Worm (Caenorhabditis elegans) whole organism, early embryonic: ENCODE results near the gene H03G16.6.

ENCODE experiments used
- B0310.2 ChIP-seq: sonication (generic microtip); optimal IDR thresholded peaks from 2 replicates; lab custom pipeline; 2016; ENCODE audit warnings: mild to moderate bottlenecking, missing genetic modification characterization, missing compliant biosample characterization
- aly-1 ChIP-seq: sonication (generic microtip); optimal IDR thresholded peaks from 2 replicates; lab custom pipeline; 2016; ENCODE audit warnings: missing genetic modification characterization, missing compliant biosample characterization
- ama-1 ChIP-seq: fragments of 150-350 bp; optimal IDR thresholded peaks from 2 replicates; lab custom pipeline; 2014
- ceh-13 ChIP-seq: fragments of 200-800 bp; sonication (Bioruptor generic); optimal IDR thresholded peaks from 2 replicates; lab custom pipeline; 2018; ENCODE audit warnings: mild to moderate bottlenecking, missing genetic modification characterization, missing compliant biosample characterization
- ets-7 ChIP-seq: sonication (generic microtip); optimal IDR thresholded peaks from 2 replicates; lab custom pipeline; 2016; ENCODE audit warnings: missing genotype, missing genetic modification characterization, missing compliant biosample characterization
- flt-1 ChIP-seq: fragments of 200-800 bp; sonication (Bioruptor generic); IDR thresholded peaks from 2 replicates; pipeline ENCODE4 v1.3.6; 2022; ENCODE audit warnings: missing genetic modification characterization, missing compliant biosample characterization
- hmbx-1 ChIP-seq: sonication (generic microtip); optimal IDR thresholded peaks from 2 replicates; lab custom pipeline; 2016; ENCODE audit warnings: mild to moderate bottlenecking, missing genetic modification characterization, missing compliant biosample characterization
- hmg-4 ChIP-seq: fragments of 200-800 bp; sonication (Bioruptor generic); optimal IDR thresholded peaks from 2 replicates; lab custom pipeline; 2018; ENCODE audit warnings: mild to moderate bottlenecking, missing genetic modification characterization, missing compliant biosample characterization
- hnd-1 ChIP-seq: sonication (generic microtip); optimal IDR thresholded peaks from 2 replicates; lab custom pipeline; 2016; ENCODE audit warnings: missing genetic modification characterization, missing compliant biosample characterization
- scrt-1 ChIP-seq: fragments of 200-800 bp; sonication (Bioruptor generic); IDR thresholded peaks from 2 replicates; pipeline ENCODE4 v1.3.6; 2022; ENCODE audit warnings: missing genetic modification characterization, missing compliant biosample characterization

DNA sequence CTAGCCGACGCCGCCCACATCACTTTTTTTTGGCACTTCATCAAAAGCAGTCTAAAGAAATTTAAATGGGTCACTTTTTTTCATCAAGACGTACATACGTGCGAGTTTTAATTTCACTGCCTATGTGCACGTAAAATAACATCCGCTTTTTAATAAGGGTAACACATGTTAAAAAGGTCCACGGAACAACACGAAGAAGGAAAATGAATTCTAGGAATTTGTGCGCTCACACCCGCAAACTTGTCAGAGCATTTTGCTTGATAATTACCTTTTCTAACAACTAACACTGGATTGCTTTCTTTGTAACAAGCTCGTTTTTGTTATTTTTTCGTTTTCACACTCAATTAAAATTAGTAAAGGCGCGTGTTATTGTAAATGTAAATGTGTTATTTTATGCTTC, 43.8 kb upstream of the H03G16.6 start:
- TF ChIP-seq ama-1 (lab: Kevin White, UChicago) (no peak), ets-7 (tag; lab: Kevin White, UChicago) (no peak), hnd-1 (tag; lab: Kevin White, UChicago) (no peak), hmbx-1 (tag; lab: Kevin White, UChicago) (no peak), scrt-1 (GFP tag; lab: Robert Waterston, UW) (no peak), B0310.2 (no peak), hmg-4 (GFP tag; lab: Kevin White, UChicago) (no peak), aly-1 (tag; lab: Kevin White, UChicago) (no peak), flt-1 (GFP tag; lab: Robert Waterston, UW) (no peak), ceh-13 (GFP tag; lab: Kevin White, UChicago) (no peak)
